Fruit fly (Drosophila melanogaster) whole organism, embryonic: Measurements from ENCODE around the gene Eo.

ENCODE experiments used
- Antp ChIP-seq: fragments of 200-800 bp; sonication (Bioruptor generic); optimal IDR thresholded peaks from 3 replicates; lab custom pipeline; 2016; ENCODE audit warnings: missing biosample characterization, missing genetic modification characterization
- B-H1 ChIP-seq: fragments of 200-800 bp; sonication (Bioruptor generic); IDR thresholded peaks from 3 replicates; pipeline ENCODE4 v1.3.6; 2022; ENCODE audit warnings: missing biosample characterization, missing genetic modification characterization
- C15 ChIP-seq: fragments of 200-800 bp; sonication (Bioruptor generic); IDR thresholded peaks from 3 replicates; pipeline ENCODE4 v1.3.6; 2022; ENCODE audit warnings: missing biosample characterization, missing genetic modification characterization
- CG12155 ChIP-seq: fragments of 200-800 bp; sonication (Bioruptor generic); optimal IDR thresholded peaks from 3 replicates; lab custom pipeline; 2016; ENCODE audit warnings: missing biosample characterization, missing genetic modification characterization
- CG12299 ChIP-seq: fragments of 200-800 bp; sonication (Bioruptor generic); optimal IDR thresholded peaks from 2 replicates; lab custom pipeline; 2018; ENCODE audit warnings: missing biosample characterization, mild to moderate bottlenecking, missing genetic modification characterization
- CG12659 ChIP-seq: fragments of 200-800 bp; sonication (Bioruptor generic); optimal IDR thresholded peaks from 3 replicates; lab custom pipeline; 2017; ENCODE audit warnings: mild to moderate bottlenecking, missing biosample characterization, missing genetic modification reagents, missing genetic modification characterization
- CG12769 ChIP-seq: fragments of 200-800 bp; sonication (Bioruptor generic); optimal IDR thresholded peaks from 2 replicates; lab custom pipeline; 2019; ENCODE audit warnings: missing biosample characterization, mild to moderate bottlenecking, missing genetic modification characterization, moderate library complexity
- CG12942 ChIP-seq: fragments of 200-800 bp; sonication (Bioruptor generic); optimal IDR thresholded peaks from 3 replicates; lab custom pipeline; 2016; ENCODE audit warnings: missing biosample characterization, missing genetic modification characterization
- CG14860 ChIP-seq: fragments of 200-800 bp; sonication (Bioruptor generic); IDR thresholded peaks from 3 replicates; pipeline ENCODE4 v1.3.6; 2022; ENCODE audit warnings: missing biosample characterization, missing genetic modification characterization; ENCODE audit not compliant: partially characterized antibody
- CG1603 ChIP-seq: fragments of 200-800 bp; sonication (Bioruptor generic); optimal IDR thresholded peaks from 2 replicates; lab custom pipeline; 2019; ENCODE audit warnings: missing biosample characterization, mild to moderate bottlenecking, missing genetic modification characterization, moderate library complexity
- CG16863 ChIP-seq: fragments of 200-800 bp; sonication (Bioruptor generic); optimal IDR thresholded peaks from 3 replicates; lab custom pipeline; 2016; ENCODE audit warnings: missing biosample characterization, missing genetic modification characterization
- CG17912 ChIP-seq: fragments of 200-800 bp; sonication (Bioruptor generic); optimal IDR thresholded peaks from 2 replicates; lab custom pipeline; 2018; ENCODE audit warnings: missing biosample characterization, mild to moderate bottlenecking, missing genetic modification characterization
- CG42726 ChIP-seq: fragments of 200-800 bp; sonication (Bioruptor generic); IDR thresholded peaks from 2 replicates; pipeline ENCODE4 v1.3.6; 2022; ENCODE audit warnings: missing biosample characterization, missing genetic modification characterization; ENCODE audit not compliant: partially characterized antibody
- CG4424 ChIP-seq: fragments of 200-800 bp; sonication (Bioruptor generic); optimal IDR thresholded peaks from 3 replicates; lab custom pipeline; 2016; ENCODE audit warnings: missing biosample characterization, missing genetic modification characterization
- CG4617 ChIP-seq: fragments of 200-800 bp; sonication (Bioruptor generic); optimal IDR thresholded peaks from 3 replicates; lab custom pipeline; 2016; ENCODE audit warnings: missing biosample characterization, missing genetic modification characterization, borderline replicate concordance
- CG6654 ChIP-seq: fragments of 200-800 bp; sonication (Bioruptor generic); optimal IDR thresholded peaks from 2 replicates; lab custom pipeline; 2017; ENCODE audit warnings: missing biosample characterization, mild to moderate bottlenecking, missing genetic modification characterization
- CG6683 ChIP-seq: fragments of 200-800 bp; sonication (Bioruptor generic); optimal IDR thresholded peaks from 2 replicates; lab custom pipeline; 2017; ENCODE audit warnings: missing biosample characterization, mild to moderate bottlenecking, missing genetic modification characterization, missing genetic modification reagents
- CG7928 ChIP-seq: fragments of 200-800 bp; sonication (Bioruptor generic); optimal IDR thresholded peaks from 2 replicates; lab custom pipeline; 2017; ENCODE audit warnings: missing biosample characterization, mild to moderate bottlenecking, missing genetic modification characterization
- CG9437 ChIP-seq: fragments of 200-800 bp; sonication (Bioruptor generic); optimal IDR thresholded peaks from 2 replicates; lab custom pipeline; 2018; ENCODE audit warnings: missing biosample characterization, mild to moderate bottlenecking, missing genetic modification characterization
- Chrac-16 ChIP-seq: fragments of 200-800 bp; sonication (Bioruptor generic); optimal IDR thresholded peaks from 3 replicates; lab custom pipeline; 2016; ENCODE audit warnings: missing biosample characterization, missing genetic modification characterization
- CoRest ChIP-seq: fragments of 200-800 bp; sonication (Bioruptor generic); optimal IDR thresholded peaks from 3 replicates; lab custom pipeline; 2018; ENCODE audit warnings: missing biosample characterization, mild to moderate bottlenecking, missing genetic modification characterization, moderate library complexity
- Dad ChIP-seq: fragments of 200-800 bp; sonication (Bioruptor generic); optimal IDR thresholded peaks from 3 replicates; lab custom pipeline; 2016; ENCODE audit warnings: missing biosample characterization, missing genetic modification characterization
- Dfd ChIP-seq, 2 experiments: fragments of >200 bp; optimal IDR thresholded peaks; 2 replicates each; lab custom pipeline; 2017; ENCODE audit warnings: missing biosample characterization in 2 of 2, missing genetic modification characterization in 2 of 2
- Dll ChIP-seq: fragments of 200-800 bp; sonication (Bioruptor generic); IDR thresholded peaks from 4 replicates; pipeline ENCODE4 v1.3.6; 2022; ENCODE audit warnings: missing biosample characterization, missing genetic modification characterization; ENCODE audit not compliant: partially characterized antibody
- Fer2 ChIP-seq: fragments of 200-800 bp; sonication (Bioruptor generic); optimal IDR thresholded peaks from 2 replicates; lab custom pipeline; 2018; ENCODE audit warnings: missing biosample characterization, mild to moderate bottlenecking, missing genetic modification characterization, moderate library complexity
- H15 ChIP-seq: fragments of 200-800 bp; sonication (Bioruptor generic); IDR thresholded peaks from 3 replicates; pipeline ENCODE4 v1.3.6; 2022; ENCODE audit warnings: missing biosample characterization, missing genetic modification characterization
- Hmx ChIP-seq: fragments of 200-800 bp; sonication (Bioruptor generic); optimal IDR thresholded peaks from 2 replicates; lab custom pipeline; 2016; ENCODE audit warnings: missing biosample characterization, missing genetic modification characterization
- Hsf ChIP-seq: fragments of 200-800 bp; sonication (Bioruptor generic); optimal IDR thresholded peaks from 3 replicates; lab custom pipeline; 2016; ENCODE audit warnings: missing biosample characterization, missing genetic modification characterization
- Kr ChIP-seq: fragments of 200-800 bp; sonication (Bioruptor generic); optimal IDR thresholded peaks from 2 replicates; lab custom pipeline; 2017; ENCODE audit warnings: missing biosample characterization, mild to moderate bottlenecking, missing genetic modification characterization
- Med ChIP-seq: fragments of 200-800 bp; sonication (Bioruptor generic); peaks from one replicate; lab custom pipeline; 2016; ENCODE audit warnings: missing biosample characterization, missing genetic modification characterization, mild to moderate bottlenecking, inconsistent platforms, moderate library complexity
- NC2β ChIP-seq: fragments of 200-800 bp; sonication (Bioruptor generic); optimal IDR thresholded peaks from 2 replicates; lab custom pipeline; 2016; ENCODE audit warnings: missing biosample characterization, missing genetic modification characterization
- Side ChIP-seq: fragments of 200-800 bp; sonication (Bioruptor generic); optimal IDR thresholded peaks from 2 replicates; lab custom pipeline; 2016; ENCODE audit warnings: missing biosample characterization, missing genetic modification characterization
- ara ChIP-seq: fragments of 200-800 bp; sonication (Bioruptor generic); IDR thresholded peaks from 2 replicates; pipeline ENCODE4 v1.3.6; 2022; ENCODE audit warnings: missing biosample characterization, missing genetic modification characterization
- ash1 ChIP-seq: fragments of 200-800 bp; sonication (Bioruptor generic); optimal IDR thresholded peaks from 2 replicates; lab custom pipeline; 2018; ENCODE audit warnings: missing biosample characterization, mild to moderate bottlenecking, missing genetic modification characterization
- ci ChIP-seq: fragments of 200-800 bp; sonication (Bioruptor generic); IDR thresholded peaks from 3 replicates; pipeline ENCODE4 v1.3.6; 2022; ENCODE audit warnings: missing biosample characterization, missing genetic modification characterization
- disco-r ChIP-seq: fragments of 200-800 bp; sonication (Bioruptor generic); optimal IDR thresholded peaks from 2 replicates; lab custom pipeline; 2016; ENCODE audit warnings: missing biosample characterization, missing genetic modification characterization
- gcm2 ChIP-seq: fragments of 200-800 bp; sonication (Bioruptor generic); optimal IDR thresholded peaks from 2 replicates; lab custom pipeline; 2016; ENCODE audit warnings: missing biosample characterization, missing genetic modification characterization
- gfzf ChIP-seq: fragments of 200-800 bp; sonication (Bioruptor generic); optimal IDR thresholded peaks from 2 replicates; lab custom pipeline; 2016; ENCODE audit warnings: missing biosample characterization, mild to moderate bottlenecking, missing genetic modification characterization, moderate library complexity
- kni ChIP-seq: fragments of 200-800 bp; sonication (Bioruptor generic); optimal IDR thresholded peaks from 3 replicates; lab custom pipeline; 2017; ENCODE audit warnings: mild to moderate bottlenecking, missing biosample characterization, missing genetic modification reagents, missing genetic modification characterization
- pb ChIP-seq: fragments of 200-800 bp; sonication (Bioruptor generic); optimal IDR thresholded peaks from 3 replicates; lab custom pipeline; 2016; ENCODE audit warnings: missing biosample characterization, missing genetic modification characterization
- peb ChIP-seq: fragments of 200-800 bp; sonication (Bioruptor generic); IDR thresholded peaks from 2 replicates; pipeline ENCODE4 v1.3.6; 2022; ENCODE audit warnings: missing biosample characterization, missing genetic modification characterization
- phol ChIP-seq: fragments of 200-800 bp; sonication (Bioruptor generic); optimal IDR thresholded peaks from 3 replicates; lab custom pipeline; 2018; ENCODE audit warnings: missing biosample characterization, mild to moderate bottlenecking, missing genetic modification characterization, moderate library complexity
- pum ChIP-seq: fragments of 200-800 bp; sonication (Bioruptor generic); optimal IDR thresholded peaks from 2 replicates; lab custom pipeline; 2016; ENCODE audit warnings: missing biosample characterization, missing genetic modification characterization
- slou ChIP-seq: fragments of 200-800 bp; sonication (Bioruptor generic); optimal IDR thresholded peaks from 3 replicates; lab custom pipeline; 2016; ENCODE audit warnings: missing biosample characterization, missing genetic modification characterization
- toy ChIP-seq: fragments of 200-800 bp; sonication (Bioruptor generic); IDR thresholded peaks from 2 replicates; pipeline ENCODE4 v1.3.6; 2022; ENCODE audit warnings: missing biosample characterization, missing genetic modification characterization
- trem ChIP-seq: fragments of 200-800 bp; optimal IDR thresholded peaks from 3 replicates; lab custom pipeline; 2019; ENCODE audit warnings: missing biosample characterization, mild to moderate bottlenecking, missing genetic modification characterization, moderate library complexity
- zen ChIP-seq: fragments of 200-800 bp; sonication (Bioruptor generic); optimal IDR thresholded peaks from 3 replicates; lab custom pipeline; 2018; ENCODE audit warnings: missing biosample characterization, mild to moderate bottlenecking, missing genetic modification characterization, moderate library complexity
- zfh2 ChIP-seq: fragments of 200-800 bp; sonication (Bioruptor generic); optimal IDR thresholded peaks from 2 replicates; lab custom pipeline; 2016; ENCODE audit warnings: missing biosample characterization, missing genetic modification characterization

Eo gene

DNA sequence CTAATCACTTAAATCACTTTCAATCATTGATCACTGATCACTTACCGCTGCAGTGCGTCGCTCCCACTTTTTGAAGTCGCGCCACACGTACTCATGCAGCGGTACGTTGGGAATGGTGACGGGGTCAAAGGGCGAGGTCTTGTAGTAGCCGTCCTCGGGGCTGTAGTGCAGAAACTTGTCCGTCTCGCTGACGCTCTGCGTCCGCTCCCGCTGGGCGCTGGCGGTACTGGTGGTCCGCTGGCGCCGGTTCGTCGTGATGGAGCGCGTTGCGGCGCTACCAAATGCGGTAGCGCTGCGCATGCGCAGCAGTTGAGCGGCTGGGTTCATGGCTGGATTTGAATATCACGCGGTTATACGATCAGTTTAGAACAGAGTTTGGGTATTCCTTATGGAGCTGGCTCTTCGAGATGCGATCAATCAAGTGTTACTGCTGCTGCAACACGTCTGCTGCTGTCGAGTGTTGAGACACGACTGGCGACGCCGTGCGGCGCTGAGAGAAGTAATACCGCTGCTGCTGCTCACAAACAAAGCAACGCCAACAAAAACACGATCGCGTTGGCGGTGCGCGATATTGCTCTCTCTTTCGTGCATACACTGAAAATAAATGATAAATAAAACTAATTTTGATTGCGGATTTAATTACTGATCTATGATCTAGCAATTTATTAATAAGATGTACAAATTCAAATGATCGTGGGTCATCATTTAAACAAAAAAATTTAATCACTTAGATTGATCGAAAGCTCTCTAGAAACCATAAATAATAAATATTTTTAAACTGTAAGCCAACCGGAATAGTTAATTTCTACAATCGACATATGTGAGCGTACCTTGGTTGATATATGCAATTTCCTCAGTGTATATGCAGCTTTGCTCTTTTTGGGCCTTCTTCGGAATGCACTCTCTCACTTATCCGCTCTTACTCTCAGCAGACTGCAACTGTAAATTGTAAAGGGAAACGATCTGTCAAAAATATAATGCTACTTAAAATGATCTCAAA is 32.0 kb upstream of the Eo start (continued):
- TF ChIP-seq gfzf = no peak
- TF ChIP-seq zfh2 (GFP tag; lab: Kevin White, UChicago) = no peak
- peak; percentile 66 for TF ChIP-seq gcm2 (GFP tag; lab: Kevin White, UChicago)
- TF ChIP-seq CG6654 = peak; percentile 77
- peak; percentile 55; the same call in 1 of the 3 replicates for TF ChIP-seq C15
- peak; percentile 94 for TF ChIP-seq CG12659 (GFP tag; lab: Kevin White, UChicago)
- peak; percentile 83 for TF ChIP-seq CG4617 (GFP tag; lab: Kevin White, UChicago)
- 0 out of 2 replicates have a peak, but pooled peaks have one; percentile 12 for TF ChIP-seq toy (GFP tag; lab: Robert Waterston, UW)
- TF ChIP-seq CG12769 (tag; lab: Kevin White, UChicago) = peak; percentile 59
- TF ChIP-seq CG12299 (tag; lab: Kevin White, UChicago) = peak; percentile 85
- peak; percentile 97 for TF ChIP-seq phol
- TF ChIP-seq B-H1 (GFP tag; lab: Robert Waterston, UW) = peak; percentile 80
- TF ChIP-seq CG12155 = peak; percentile 85
- TF ChIP-seq ara (GFP tag; lab: Robert Waterston, UW) = peak; percentile 91
- TF ChIP-seq Med (GFP tag; lab: Kevin White, UChicago) = peak; percentile 90
- TF ChIP-seq CG12942 (GFP tag; lab: Kevin White, UChicago) = peak; percentile 83
- peak; percentile 92 for TF ChIP-seq Kr (GFP tag; lab: Kevin White, UChicago)
- peak; percentile 97 for TF ChIP-seq zen (tag; lab: Kevin White, UChicago)
- peak; percentile 88 for TF ChIP-seq pum (GFP tag; lab: Kevin White, UChicago)
- peak; percentile 90 for TF ChIP-seq kni
- peak; percentile 98 for TF ChIP-seq CoRest (tag; lab: Kevin White, UChicago)
- peak; percentile 69 for TF ChIP-seq CG6683 (GFP tag; lab: Kevin White, UChicago)
- peak; percentile 53 for TF ChIP-seq Fer2 (tag; lab: Kevin White, UChicago)
- no peak for TF ChIP-seq CG42726 (GFP tag; lab: Robert Waterston, UW)
- TF ChIP-seq peb (GFP tag; lab: Robert Waterston, UW) = peak; percentile 87
- TF ChIP-seq H15 (GFP tag; lab: Robert Waterston, UW) = peak; percentile 88
- TF ChIP-seq Hsf (GFP tag; lab: Kevin White, UChicago) = peak; percentile 93
- peak; percentile 88 for TF ChIP-seq ci (GFP tag; lab: Robert Waterston, UW)
- TF ChIP-seq trem (tag; lab: Kevin White, UChicago) = peak; percentile 96
- peak; percentile 66 for TF ChIP-seq Dad (GFP tag; lab: Kevin White, UChicago)
- peak; percentile 92 for TF ChIP-seq CG9437 (GFP tag; lab: Kevin White, UChicago)
- peak; percentile 0 for TF ChIP-seq CG17912 (GFP tag; lab: Kevin White, UChicago)
- TF ChIP-seq ash1 (GFP tag; lab: Kevin White, UChicago) = no peak
- TF ChIP-seq CG4424 (GFP tag; lab: Kevin White, UChicago) = peak; percentile 94
- TF ChIP-seq Antp = peak; percentile 59
- TF ChIP-seq CG16863 = peak; percentile 85
- TF ChIP-seq Dll (GFP tag; lab: Robert Waterston, UW) = no peak
- TF ChIP-seq Dfd (GFP tag; optimal IDR thresholded peaks at IDR 0.05; lab: Kevin White, UChicago) = no peak
- peak; percentile 92 for TF ChIP-seq Chrac-16
- peak; percentile 75 for TF ChIP-seq CG1603
- TF ChIP-seq pb = peak; percentile 62
- peak; percentile 68 for TF ChIP-seq disco-r (GFP tag; lab: Kevin White, UChicago)
- TF ChIP-seq CG7928 = no peak
- peak; percentile 65 for TF ChIP-seq Hmx (GFP tag; lab: Kevin White, UChicago)
- peak; percentile 74 for TF ChIP-seq Side
- TF ChIP-seq NC2β (GFP tag; lab: Kevin White, UChicago) = peak; percentile 81
- peak; percentile 40 for TF ChIP-seq slou (GFP tag; lab: Kevin White, UChicago)
- TF ChIP-seq CG14860 (GFP tag; lab: Robert Waterston, UW) = no peak
